Worm (Caenorhabditis elegans) whole organism, L2 larva: Measurements from ENCODE around the gene T16H12.13.

Source experiments
- F13H6.1 ChIP-seq: sonication (generic microtip); optimal IDR thresholded peaks from 2 replicates; lab custom pipeline; 2016; ENCODE audit warnings: missing genetic modification characterization, missing compliant biosample characterization
- mdl-1 ChIP-seq, 2 experiments: fragments of 150-350 bp in 1 of 2; sonication (generic microtip) in 1 of 2; optimal IDR thresholded peaks; 2 replicates each; lab custom pipeline; 2017; ENCODE audit warnings: missing biosample characterization in 2 of 2, missing genetic modification characterization in 2 of 2
- nhr-11 ChIP-seq: fragments of 150-350 bp; optimal IDR thresholded peaks from 2 replicates; lab custom pipeline; 2014; ENCODE audit warnings: missing biosample characterization, missing genetic modification characterization
- nhr-25 ChIP-seq: fragments of 150-350 bp; sonication (generic microtip); optimal IDR thresholded peaks from 3 replicates; lab custom pipeline; 2014; ENCODE audit warnings: missing biosample characterization, missing genetic modification characterization
- sma-3 ChIP-seq: sonication (generic microtip); optimal IDR thresholded peaks from 2 replicates; lab custom pipeline; 2016; ENCODE audit warnings: missing genetic modification reagents, missing genetic modification characterization, missing compliant biosample characterization
- sma-9 ChIP-seq, 2 experiments: fragments of 150-350 bp in 1 of 2; sonication (generic microtip) in 1 of 2; optimal IDR thresholded peaks; 2 replicates each; lab custom pipeline; 2014 to 2016; ENCODE audit warnings: missing genetic modification characterization in 2 of 2, mild to moderate bottlenecking in 1 of 2, missing biosample characterization in 1 of 2, missing compliant biosample characterization in 1 of 2, missing genetic modification reagents in 1 of 2, moderate library complexity in 1 of 2
- ztf-11 ChIP-seq: sonication (generic microtip); optimal IDR thresholded peaks from 2 replicates; lab custom pipeline; 2017; ENCODE audit warnings: missing biosample characterization, missing genetic modification characterization

- TF ChIP-seq mdl-1 (tag; optimal IDR thresholded peaks at IDR 0.05; lab: Kevin White, UChicago) (no peak), F13H6.1 (tag; lab: Kevin White, UChicago) (no peak), sma-3 (GFP tag; lab: Kevin White, UChicago) (no peak), nhr-25 (tag; lab: Kevin White, UChicago) (no peak), sma-9 (GFP tag; optimal IDR thresholded peaks at IDR 0.05; lab: Kevin White, UChicago) (no peak), sma-9 (tag; optimal IDR thresholded peaks at IDR 0.05; lab: Kevin White, UChicago) (no peak), ztf-11 (tag; lab: Kevin White, UChicago) (no peak), nhr-11 (tag; lab: Kevin White, UChicago) (no peak)
Observed at ce11 chrIII:10090685-10091084, 5.5 kb downstream of the T16H12.13 start, which contains the start of gene gtf-2H2C.
